Fruit fly (Drosophila melanogaster) whole organism, embryonic: ENCODE measurements around the gene CG16779.

Experiments used
- Aef1 ChIP-seq: fragments of 200-800 bp; sonication (Bioruptor generic); IDR thresholded peaks from 3 replicates; pipeline ENCODE4 v1.3.6; 2022; ENCODE audit warnings: missing biosample characterization, missing genetic modification characterization
- Atf6 ChIP-seq: fragments of 200-800 bp; sonication (Bioruptor generic); IDR thresholded peaks from 2 replicates; pipeline ENCODE4 v1.3.6; 2022; ENCODE audit warnings: missing biosample characterization, missing genetic modification characterization
- B-H2 ChIP-seq: fragments of 200-800 bp; sonication (Bioruptor generic); optimal IDR thresholded peaks from 2 replicates; lab custom pipeline; 2018; ENCODE audit warnings: missing biosample characterization, mild to moderate bottlenecking, missing genetic modification characterization
- BEAF-32 ChIP-seq: fragments of 200-800 bp; sonication (Bioruptor generic); optimal IDR thresholded peaks from 3 replicates; lab custom pipeline; 2017; ENCODE audit warnings: missing biosample characterization, missing genetic modification characterization, mild to moderate bottlenecking, moderate library complexity, missing genetic modification reagents
- CG10147 ChIP-seq: fragments of 200-800 bp; sonication (Bioruptor generic); optimal IDR thresholded peaks from 2 replicates; lab custom pipeline; 2019; ENCODE audit warnings: missing biosample characterization, mild to moderate bottlenecking, missing genetic modification characterization, moderate library complexity
- CG10543 ChIP-seq: fragments of 200-800 bp; sonication (Bioruptor generic); optimal IDR thresholded peaks from 3 replicates; lab custom pipeline; 2017; ENCODE audit warnings: missing biosample characterization, mild to moderate bottlenecking, missing genetic modification characterization, moderate library complexity
- CG11093 ChIP-seq: fragments of 200-800 bp; sonication (Bioruptor generic); IDR thresholded peaks from 3 replicates; pipeline ENCODE4 v1.3.6; 2022; ENCODE audit warnings: missing biosample characterization, missing genetic modification characterization
- CG11560 ChIP-seq: fragments of 200-800 bp; sonication (Bioruptor generic); IDR thresholded peaks from 3 replicates; pipeline ENCODE4 v1.3.6; 2022; ENCODE audit warnings: missing biosample characterization, missing genetic modification characterization
- CG12744 ChIP-seq: fragments of 200-800 bp; sonication (Bioruptor generic); optimal IDR thresholded peaks from 2 replicates; lab custom pipeline; 2016; ENCODE audit warnings: missing biosample characterization, missing genetic modification characterization
- CG13624 ChIP-seq: fragments of 200-800 bp; sonication (Bioruptor generic); optimal IDR thresholded peaks from 2 replicates; lab custom pipeline; 2016; ENCODE audit warnings: missing biosample characterization, missing genetic modification characterization
- CG15011 ChIP-seq: fragments of 200-800 bp; sonication (Bioruptor generic); optimal IDR thresholded peaks from 3 replicates; lab custom pipeline; 2018; ENCODE audit warnings: missing biosample characterization, mild to moderate bottlenecking, missing genetic modification characterization
- CG15269 ChIP-seq: fragments of 200-800 bp; sonication (Bioruptor generic); optimal IDR thresholded peaks from 2 replicates; lab custom pipeline; 2018; ENCODE audit warnings: missing biosample characterization, mild to moderate bottlenecking, missing genetic modification characterization, moderate library complexity
- CG17186 ChIP-seq: fragments of 200-800 bp; sonication (Bioruptor generic); optimal IDR thresholded peaks from 3 replicates; lab custom pipeline; 2017; ENCODE audit warnings: missing biosample characterization, missing genetic modification reagents, missing genetic modification characterization
- CG18619 ChIP-seq: fragments of 200-800 bp; sonication (Bioruptor generic); optimal IDR thresholded peaks from 3 replicates; lab custom pipeline; 2017; ENCODE audit warnings: missing biosample characterization, mild to moderate bottlenecking, missing genetic modification characterization
- CG2202 ChIP-seq: fragments of 200-800 bp; sonication (Bioruptor generic); optimal IDR thresholded peaks from 2 replicates; lab custom pipeline; 2018; ENCODE audit warnings: missing biosample characterization, mild to moderate bottlenecking, missing genetic modification characterization
- Chrac-16 ChIP-seq: fragments of 200-800 bp; sonication (Bioruptor generic); optimal IDR thresholded peaks from 3 replicates; lab custom pipeline; 2016; ENCODE audit warnings: missing biosample characterization, missing genetic modification characterization
- D ChIP-seq, 2 experiments: fragments of 200-800 bp in 1 of 2; fragments of >200 bp in 1 of 2; sonication (Bioruptor generic) in 1 of 2; optimal IDR thresholded peaks; 2 replicates in 1 of 2; 3 replicates in 1 of 2; lab custom pipeline; 2017; ENCODE audit warnings: mild to moderate bottlenecking in 1 of 2, missing biosample characterization in 1 of 2, missing genetic modification characterization in 1 of 2, missing genetic modification reagents in 1 of 2
- Deaf1 ChIP-seq: fragments of 200-800 bp; optimal IDR thresholded peaks from 3 replicates; lab custom pipeline; 2019; ENCODE audit warnings: missing biosample characterization, mild to moderate bottlenecking, missing genetic modification characterization, moderate library complexity
- GATAe ChIP-seq: fragments of 200-800 bp; sonication (Bioruptor generic); conservative IDR thresholded peaks from 2 replicates; pipeline ENCODE4 v1.3.6; 2022; ENCODE audit warnings: missing biosample characterization, missing genetic modification characterization
- HLH4C ChIP-seq: fragments of 200-800 bp; sonication (Bioruptor generic); IDR thresholded peaks from 3 replicates; pipeline ENCODE4 v1.3.6; 2022; ENCODE audit warnings: missing biosample characterization, missing genetic modification characterization; ENCODE audit not compliant: partially characterized antibody
- Hey ChIP-seq: fragments of 200-800 bp; sonication (Bioruptor generic); optimal IDR thresholded peaks from 3 replicates; lab custom pipeline; 2018; ENCODE audit warnings: missing biosample characterization, mild to moderate bottlenecking, missing genetic modification characterization
- NFAT ChIP-seq: fragments of 200-800 bp; sonication (Bioruptor generic); IDR thresholded peaks from 2 replicates; pipeline ENCODE4 v1.3.6; 2022; ENCODE audit warnings: missing biosample characterization, missing genetic modification characterization
- Nf-YB ChIP-seq: fragments of 200-800 bp; sonication (Bioruptor generic); optimal IDR thresholded peaks from 3 replicates; lab custom pipeline; 2019; ENCODE audit warnings: missing biosample characterization, mild to moderate bottlenecking, missing genetic modification characterization, moderate library complexity
- Oaz ChIP-seq: fragments of 200-800 bp; sonication (Bioruptor generic); IDR thresholded peaks from 2 replicates; pipeline ENCODE4 v1.3.6; 2022; ENCODE audit warnings: missing biosample characterization, missing genetic modification characterization
- Ravus ChIP-seq: fragments of 200-800 bp; sonication (Bioruptor generic); IDR thresholded peaks from 2 replicates; pipeline ENCODE4 v1.3.6; 2022; ENCODE audit warnings: missing biosample characterization, missing genetic modification characterization
- Sry-β ChIP-seq: fragments of 200-800 bp; sonication (Bioruptor generic); optimal IDR thresholded peaks from 2 replicates; lab custom pipeline; 2018; ENCODE audit warnings: missing biosample characterization, mild to moderate bottlenecking, missing genetic modification characterization, moderate library complexity
- Stat92E ChIP-seq, 3 experiments: fragments of >200 bp in 2 of 3; fragments of 200-800 bp in 1 of 3; sonication (Bioruptor generic) in 1 of 3; optimal IDR thresholded peaks; 2 replicates each; lab custom pipeline; 2017 to 2019; ENCODE audit warnings: missing biosample characterization in 3 of 3, missing genetic modification characterization in 3 of 3, mild to moderate bottlenecking in 1 of 3, moderate library complexity in 1 of 3
- ab ChIP-seq: fragments of 200-800 bp; sonication (Bioruptor generic); optimal IDR thresholded peaks from 2 replicates; lab custom pipeline; 2016; ENCODE audit warnings: missing biosample characterization, missing genetic modification characterization
- cas ChIP-seq: fragments of 200-800 bp; sonication (Bioruptor generic); IDR thresholded peaks from 2 replicates; pipeline ENCODE4 v1.3.6; 2022; ENCODE audit warnings: missing biosample characterization, missing genetic modification characterization
- dm ChIP-seq: fragments of 200-800 bp; sonication (Bioruptor generic); optimal IDR thresholded peaks from 3 replicates; lab custom pipeline; 2016; ENCODE audit warnings: missing biosample characterization, missing genetic modification characterization
- ems ChIP-seq: fragments of 200-800 bp; sonication (Bioruptor generic); optimal IDR thresholded peaks from 3 replicates; lab custom pipeline; 2016; ENCODE audit warnings: missing biosample characterization, missing genetic modification characterization
- ewg ChIP-seq: fragments of 200-800 bp; sonication (Bioruptor generic); optimal IDR thresholded peaks from 3 replicates; lab custom pipeline; 2017; ENCODE audit warnings: mild to moderate bottlenecking, missing biosample characterization, missing genetic modification reagents, missing genetic modification characterization
- fd64A ChIP-seq: fragments of 200-800 bp; sonication (Bioruptor generic); optimal IDR thresholded peaks from 3 replicates; lab custom pipeline; 2018; ENCODE audit warnings: missing biosample characterization, mild to moderate bottlenecking, missing genetic modification characterization
- fd96Cb ChIP-seq: fragments of 200-800 bp; sonication (Bioruptor generic); optimal IDR thresholded peaks from 2 replicates; lab custom pipeline; 2018; ENCODE audit warnings: missing biosample characterization, mild to moderate bottlenecking, missing genetic modification characterization, moderate library complexity
- h ChIP-seq: fragments of >200 bp; optimal IDR thresholded peaks from 2 replicates; lab custom pipeline; 2017
- hth ChIP-seq: fragments of >200 bp; optimal IDR thresholded peaks from 2 replicates; lab custom pipeline; 2017; ENCODE audit warnings: inconsistent platforms
- jigr1 ChIP-seq: fragments of 200-800 bp; sonication (Bioruptor generic); IDR thresholded peaks from 3 replicates; pipeline ENCODE4 v1.3.6; 2022; ENCODE audit warnings: missing biosample characterization, missing genetic modification characterization
- klu ChIP-seq: fragments of 200-800 bp; sonication (Bioruptor generic); IDR thresholded peaks from 2 replicates; pipeline ENCODE4 v1.3.6; 2022; ENCODE audit warnings: missing biosample characterization, missing genetic modification characterization
- mld ChIP-seq: fragments of 200-800 bp; sonication (Bioruptor generic); IDR thresholded peaks from 3 replicates; pipeline ENCODE4 v1.3.6; 2022; ENCODE audit warnings: missing biosample characterization, missing genetic modification characterization; ENCODE audit not compliant: partially characterized antibody
- otp ChIP-seq: fragments of 200-800 bp; sonication (Bioruptor generic); IDR thresholded peaks from 3 replicates; pipeline ENCODE4, ENCODE4 v1.3.6; 2022; ENCODE audit warnings: missing biosample characterization, missing genetic modification characterization
- pnt ChIP-seq: fragments of 200-800 bp; sonication (Bioruptor generic); optimal IDR thresholded peaks from 3 replicates; lab custom pipeline; 2016; ENCODE audit warnings: missing biosample characterization, missing genetic modification characterization
- prd ChIP-seq, 3 experiments: fragments of >200 bp in 2 of 3; fragments of 200-800 bp in 1 of 3; sonication (Bioruptor generic) in 1 of 3; optimal IDR thresholded peaks in 2 of 3; IDR thresholded peaks in 1 of 3; 2 replicates in 2 of 3; 3 replicates in 1 of 3; pipeline versions ENCODE4 v1.3.6 to Lab custom; 2017 to 2022; ENCODE audit warnings: missing biosample characterization in 1 of 3, missing genetic modification characterization in 1 of 3
- pros ChIP-seq: fragments of 200-800 bp; sonication (Bioruptor generic); optimal IDR thresholded peaks from 3 replicates; lab custom pipeline; 2019; ENCODE audit warnings: missing biosample characterization, mild to moderate bottlenecking, missing genetic modification characterization, moderate library complexity
- sim ChIP-seq: fragments of 200-800 bp; sonication (Bioruptor generic); IDR thresholded peaks from 2 replicates; pipeline ENCODE4 v1.3.6; 2022; ENCODE audit warnings: missing biosample characterization, missing genetic modification characterization
- slp2 ChIP-seq: fragments of 200-800 bp; sonication (Bioruptor generic); optimal IDR thresholded peaks from 2 replicates; lab custom pipeline; 2016; ENCODE audit warnings: missing biosample characterization, missing genetic modification characterization
- tll ChIP-seq, 2 experiments: fragments of 200-800 bp in 1 of 2; fragments of >200 bp in 1 of 2; sonication (Bioruptor generic) in 1 of 2; optimal IDR thresholded peaks; 2 replicates each; lab custom pipeline; 2017 to 2019; ENCODE audit warnings: missing biosample characterization in 2 of 2, missing genetic modification characterization in 2 of 2, mild to moderate bottlenecking in 1 of 2, moderate library complexity in 1 of 2

CG16779 gene

dm6 chr3R:9529387-9529897 is 36.0 kb upstream of the CG16779 start (continued):
- TF ChIP-seq CG15011 (GFP tag; lab: Kevin White, UChicago) (peak; percentile 36), prd (optimal IDR thresholded peaks at IDR 0.05; lab: Kevin White, UChicago) (no peak), prd (GFP tag; IDR thresholded peaks at IDR 0.05; lab: Robert Waterston, UW) (no peak), Ravus (GFP tag; lab: Robert Waterston, UW) (no peak), Hey (tag; lab: Kevin White, UChicago) (peak; percentile 18), CG10543 (peak; percentile 83), CG10147 (GFP tag; lab: Kevin White, UChicago) (no peak), NFAT (no peak), Deaf1 (tag; lab: Kevin White, UChicago) (peak; percentile 7), HLH4C (no peak), sim (GFP tag; lab: Robert Waterston, UW) (no peak), Atf6 (GFP tag; lab: Robert Waterston, UW) (peak; percentile 45; the same call in 1 of the 2 replicates), jigr1 (GFP tag; lab: Robert Waterston, UW) (no peak)
- TF ChIP-seq, all 482 proteins: peak for 46

- TF ChIP-seq CG11560 (tag; lab: Robert Waterston, UW) = peak; percentile 77; the same call in 2 of the 3 replicates
- TF ChIP-seq cas = peak; percentile 91
- peak; percentile 20 for TF ChIP-seq CG17186 (GFP tag; lab: Kevin White, UChicago)
- no peak for TF ChIP-seq mld (GFP tag; lab: Robert Waterston, UW)
- TF ChIP-seq pros (GFP tag; lab: Kevin White, UChicago) = no peak
- TF ChIP-seq CG13624 (GFP tag; lab: Kevin White, UChicago) = peak; percentile 95
- peak; percentile 78 for TF ChIP-seq pnt (GFP tag; lab: Kevin White, UChicago)
- TF ChIP-seq Aef1 = peak; percentile 92
- TF ChIP-seq Chrac-16 (GFP tag; lab: Kevin White, UChicago) = peak; percentile 72
- TF ChIP-seq hth = no peak
- peak; percentile 85 for TF ChIP-seq otp (GFP tag; lab: Robert Waterston, UW)
- TF ChIP-seq GATAe = peak; percentile 93
- no peak for TF ChIP-seq Stat92E (GFP tag; optimal IDR thresholded peaks at IDR 0.05; lab: Kevin White, UChicago)
- peak; percentile 66; the same call in 2 of the 3 replicates for TF ChIP-seq CG11093 (GFP tag; lab: Robert Waterston, UW)
- TF ChIP-seq Sry-β (GFP tag; lab: Kevin White, UChicago) = no peak
- TF ChIP-seq Nf-YB (GFP tag; lab: Kevin White, UChicago) = peak; percentile 24
- peak; percentile 87 for TF ChIP-seq CG15269 (tag; lab: Kevin White, UChicago)
- TF ChIP-seq dm = peak; percentile 54
- TF ChIP-seq h (lab: Kevin White, UChicago) = no peak
- peak; percentile 75 for TF ChIP-seq CG12744 (GFP tag; lab: Kevin White, UChicago)
- TF ChIP-seq BEAF-32 = no peak
- TF ChIP-seq Oaz = peak; percentile 68
- TF ChIP-seq ab = peak; percentile 65
- TF ChIP-seq ewg (GFP tag; lab: Kevin White, UChicago) = no peak
- peak; percentile 82 for TF ChIP-seq fd96Cb (tag; lab: Kevin White, UChicago)
- peak; percentile 82 for TF ChIP-seq klu (GFP tag; lab: Robert Waterston, UW)
- TF ChIP-seq B-H2 (GFP tag; lab: Kevin White, UChicago) = peak; percentile 53
- TF ChIP-seq CG2202 (tag; lab: Kevin White, UChicago) = peak; percentile 16
- TF ChIP-seq fd64A (GFP tag; lab: Kevin White, UChicago) = peak; percentile 26
- peak; percentile 93 for TF ChIP-seq ems
- no peak for TF ChIP-seq D (optimal IDR thresholded peaks at IDR 0.05; lab: Kevin White, UChicago)
- peak; percentile 67 for TF ChIP-seq D (GFP tag; optimal IDR thresholded peaks at IDR 0.05; lab: Kevin White, UChicago)
- TF ChIP-seq slp2 (GFP tag; lab: Kevin White, UChicago) = peak; percentile 74
- peak; percentile 67 for TF ChIP-seq CG18619
- no peak for TF ChIP-seq tll (GFP tag; optimal IDR thresholded peaks at IDR 0.05; lab: Kevin White, UChicago)
Observed at dm6 chr3R:9527907-9528842, 34.7 kb upstream of the CG16779 start.
